Fruit fly (Drosophila melanogaster): ENCODE measurements around the gene CG43392.

DNA sequence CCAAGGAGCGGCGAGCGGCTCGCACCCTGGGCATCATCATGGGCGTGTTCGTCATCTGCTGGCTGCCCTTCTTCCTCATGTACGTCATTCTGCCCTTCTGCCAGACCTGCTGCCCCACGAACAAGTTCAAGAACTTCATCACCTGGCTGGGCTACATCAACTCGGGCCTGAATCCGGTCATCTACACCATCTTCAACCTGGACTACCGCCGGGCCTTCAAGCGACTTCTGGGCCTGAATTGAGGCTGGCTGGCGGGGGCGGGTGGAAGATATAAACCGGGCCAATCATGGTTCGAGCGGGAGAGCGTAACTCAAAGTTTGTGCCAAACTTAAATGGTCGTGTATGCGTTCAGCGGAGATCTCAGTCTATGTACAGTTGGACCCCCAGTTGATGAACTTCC is 34.3 kb upstream of the CG43392 start:
- TF ChIP-seq CG11617 (GFP tag; optimal IDR thresholded peaks at IDR 0.05) (no peak), cic (GFP tag; optimal IDR thresholded peaks at IDR 0.05) (no peak), toe (GFP tag; optimal IDR thresholded peaks at IDR 0.05) (no peak), CG14711 (tag; optimal IDR thresholded peaks at IDR 0.05) (no peak), Clk (GFP tag; optimal IDR thresholded peaks at IDR 0.05) (no peak), kay (GFP tag; ENCODE audit: borderline replicate concordance) (no peak), Hr96 (GFP tag; optimal IDR thresholded peaks at IDR 0.05) (no peak), Crg-1 (GFP tag; optimal IDR thresholded peaks at IDR 0.05) (no peak), cnc (optimal IDR thresholded peaks at IDR 0.05) (no peak), Mnt (GFP tag; optimal IDR thresholded peaks at IDR 0.05) (no peak), ovo (GFP tag; optimal IDR thresholded peaks at IDR 0.05) (no peak), tj (GFP tag; optimal IDR thresholded peaks at IDR 0.05) (no peak)
